Fruit fly (Drosophila melanogaster): ENCODE measurements around the gene CG7115.

- TF ChIP-seq Dll (optimal IDR thresholded peaks at IDR 0.05) (no peak), psq (optimal IDR thresholded peaks at IDR 0.05) (no peak), pan (optimal IDR thresholded peaks at IDR 0.05) (no peak)
Observed at dm6 chr2L:7810519-7810918, 10.4 kb upstream of the CG7115 start, which contains the start of gene Cdc14.
